Fruit fly (Drosophila melanogaster) ovary, adult (tissue): ENCODE data around the gene CG10038.

ENCODE experiments used
- CG17801 ChIP-seq: fragments of 200-800 bp; optimal IDR thresholded peaks from 2 replicates; lab custom pipeline; 2019; ENCODE audit warnings: missing biosample characterization, mild to moderate bottlenecking, missing genetic modification characterization, moderate library complexity; ENCODE audit not compliant: partially characterized antibody

CG10038 gene

DNA sequence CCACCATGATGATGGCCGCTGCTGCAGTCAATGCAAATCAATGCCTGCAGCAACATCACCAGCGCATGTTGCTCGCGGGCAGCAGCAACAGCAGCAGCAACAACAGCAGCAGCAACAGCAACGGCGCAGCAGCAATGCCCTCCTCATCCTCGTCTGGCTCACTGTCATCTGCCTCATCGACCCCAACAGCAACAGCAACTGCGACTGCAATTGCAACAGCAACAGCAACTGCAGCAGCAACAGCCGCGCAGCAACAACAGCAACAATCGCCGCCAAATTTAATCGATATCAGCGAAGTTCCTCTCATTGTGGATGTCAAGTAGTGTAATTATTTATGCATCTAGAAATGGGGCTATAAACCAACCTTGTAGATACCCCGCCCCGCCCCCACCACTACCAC lies 48.9 kb downstream of the CG10038 start:
- TF ChIP-seq CG17801 (GFP tag; lab: Kevin White, UChicago), result no peak
